Worm (Caenorhabditis elegans): ENCODE results near the gene E02H1.1.

Gene E02H1.1

ce11 chrII:9557437-9558150 is 33.4 kb downstream of the E02H1.1 start, which contains the start of gene zfp-2:
Gene zfp-2, plus strand, starts transcription at chrII:9557650.
- TF ChIP-seq mls-2 (tag; optimal IDR thresholded peaks at IDR 0.05) (no peak), drap-1 (GFP tag; optimal IDR thresholded peaks at IDR 0.05) (no peak), M03D4.4 (tag; optimal IDR thresholded peaks at IDR 0.05) (no peak), ces-1 (GFP tag; optimal IDR thresholded peaks at IDR 0.05) (peak; percentile 82), lsy-2 (tag; optimal IDR thresholded peaks at IDR 0.05) (peak; percentile 8), nhr-237 (tag; optimal IDR thresholded peaks at IDR 0.05) (no peak), ztf-11 (tag; optimal IDR thresholded peaks at IDR 0.05) (no peak), mab-5 (tag; optimal IDR thresholded peaks at IDR 0.05) (no peak)

ce11 chrII:9556582-9556981 is 34.4 kb downstream of the E02H1.1 start:
- TF ChIP-seq unc-62 (GFP tag; optimal IDR thresholded peaks at IDR 0.05) (no peak), ces-1 (GFP tag; optimal IDR thresholded peaks at IDR 0.05) (no peak), sem-2 (GFP tag; optimal IDR thresholded peaks at IDR 0.05) (no peak), unc-120 (tag; optimal IDR thresholded peaks at IDR 0.05; ENCODE audit: poor library complexity, severe bottlenecking) (no peak), bed-3 (GFP tag; optimal IDR thresholded peaks at IDR 0.05) (no peak), M03D4.4 (tag; optimal IDR thresholded peaks at IDR 0.05) (no peak), pha-4 (tag; optimal IDR thresholded peaks at IDR 0.05) (no peak), tbx-8 (GFP tag; optimal IDR thresholded peaks at IDR 0.05) (no peak), mep-1 (tag; optimal IDR thresholded peaks at IDR 0.05) (no peak), ceh-39 (tag; optimal IDR thresholded peaks at IDR 0.05) (no peak), ztf-11 (tag; optimal IDR thresholded peaks at IDR 0.05) (no peak)

ce11 chrII:9554925-9555553 is 35.9 kb downstream of the E02H1.1 start, which contains the start of gene F35H8.2:
Gene F35H8.2, plus strand, starts transcription at chrII:9555503.
- TF ChIP-seq hlh-1 (tag; optimal IDR thresholded peaks at IDR 0.05) (no peak), cnd-1 (tag; optimal IDR thresholded peaks at IDR 0.05) (no peak), unc-62 (GFP tag; optimal IDR thresholded peaks at IDR 0.05) (no peak), mep-1 (tag; optimal IDR thresholded peaks at IDR 0.05) (no peak), ceh-39 (tag; optimal IDR thresholded peaks at IDR 0.05) (no peak), bed-3 (GFP tag; optimal IDR thresholded peaks at IDR 0.05) (no peak), sem-2 (GFP tag; optimal IDR thresholded peaks at IDR 0.05) (no peak), pha-4 (tag; optimal IDR thresholded peaks at IDR 0.05) (no peak), nhr-76 (tag; optimal IDR thresholded peaks at IDR 0.05) (no peak), ceh-43 (GFP tag; optimal IDR thresholded peaks at IDR 0.05) (no peak), flh-1 (GFP tag; optimal IDR thresholded peaks at IDR 0.05) (no peak), elt-1 (tag; optimal IDR thresholded peaks at IDR 0.05; ENCODE audit: borderline replicate concordance, insufficient read depth) (no peak), mls-2 (tag; optimal IDR thresholded peaks at IDR 0.05) (no peak), nhr-12 (tag; optimal IDR thresholded peaks at IDR 0.05) (no peak), ham-2 (GFP tag; optimal IDR thresholded peaks at IDR 0.05) (no peak), nhr-28 (tag; optimal IDR thresholded peaks at IDR 0.05) (no peak), sptf-1 (tag; optimal IDR thresholded peaks at IDR 0.05) (no peak), mab-5 (tag; optimal IDR thresholded peaks at IDR 0.05) (no peak)

- TF ChIP-seq ceh-39 (tag; optimal IDR thresholded peaks at IDR 0.05) = no peak
- no peak for TF ChIP-seq sem-2 (GFP tag; optimal IDR thresholded peaks at IDR 0.05)
- TF ChIP-seq lin-32 (GFP tag; optimal IDR thresholded peaks at IDR 0.05) = no peak
- no peak for TF ChIP-seq nhr-237 (tag; optimal IDR thresholded peaks at IDR 0.05)
- no peak for TF ChIP-seq nhr-76 (tag; optimal IDR thresholded peaks at IDR 0.05)
- TF ChIP-seq blmp-1 (tag; optimal IDR thresholded peaks at IDR 0.05) = no peak
- no peak for TF ChIP-seq mls-2 (tag; optimal IDR thresholded peaks at IDR 0.05)
- TF ChIP-seq lsy-2 (tag; optimal IDR thresholded peaks at IDR 0.05) = no peak
- no peak for TF ChIP-seq zip-8 (tag; optimal IDR thresholded peaks at IDR 0.05)
- no peak for TF ChIP-seq nhr-12 (tag; optimal IDR thresholded peaks at IDR 0.05)
These were observed 37.8 kb downstream of the E02H1.1 start, which contains the start of gene F35H8.1 for ce11 chrII:9553179-9553578. Gene F35H8.1, minus strand, starts transcription at chrII:9553279.

- TF ChIP-seq ceh-39 (tag; optimal IDR thresholded peaks at IDR 0.05) = no peak
- no peak for TF ChIP-seq hlh-1 (tag; optimal IDR thresholded peaks at IDR 0.05)
- TF ChIP-seq lsy-2 (tag; optimal IDR thresholded peaks at IDR 0.05) = no peak
- no peak for TF ChIP-seq mep-1 (tag; optimal IDR thresholded peaks at IDR 0.05)
- no peak for TF ChIP-seq pha-4 (tag; optimal IDR thresholded peaks at IDR 0.05)
- TF ChIP-seq ceh-83 (GFP tag; optimal IDR thresholded peaks at IDR 0.05) = no peak
- no peak for TF ChIP-seq ztf-11 (tag; optimal IDR thresholded peaks at IDR 0.05)
- TF ChIP-seq unc-62 (GFP tag; optimal IDR thresholded peaks at IDR 0.05) = no peak
- no peak for TF ChIP-seq flh-1 (GFP tag; optimal IDR thresholded peaks at IDR 0.05)
- TF ChIP-seq tbx-8 (GFP tag; optimal IDR thresholded peaks at IDR 0.05) = no peak
- no peak for TF ChIP-seq blmp-1 (tag; optimal IDR thresholded peaks at IDR 0.05)
- TF ChIP-seq nhr-76 (tag; optimal IDR thresholded peaks at IDR 0.05) = no peak
- no peak for TF ChIP-seq nhr-12 (tag; optimal IDR thresholded peaks at IDR 0.05)
- TF ChIP-seq sptf-1 (tag; optimal IDR thresholded peaks at IDR 0.05) = no peak
- TF ChIP-seq nhr-2 (tag; optimal IDR thresholded peaks at IDR 0.05) = no peak
- TF ChIP-seq mab-5 (tag; optimal IDR thresholded peaks at IDR 0.05) = no peak
- TF ChIP-seq ham-2 (GFP tag; optimal IDR thresholded peaks at IDR 0.05) = no peak
- TF ChIP-seq ces-1 (GFP tag; optimal IDR thresholded peaks at IDR 0.05) = no peak
- no peak for TF ChIP-seq lin-32 (GFP tag; optimal IDR thresholded peaks at IDR 0.05)
- TF ChIP-seq lin-13 (tag; optimal IDR thresholded peaks at IDR 0.05) = no peak
These were observed 39.4 kb downstream of the E02H1.1 start, which contains the start of gene F35H8.12 for ce11 chrII:9551536-9551935. Gene F35H8.12, plus strand, starts transcription at chrII:9551836.

Measured in whole organism, mixed stage, embryonic.